Worm (Caenorhabditis elegans) whole organism, late embryonic: ENCODE results near the gene C29F7.1.

Experiments used
- ceh-31 ChIP-seq: sonication (generic microtip); optimal IDR thresholded peaks from 2 replicates; lab custom pipeline; 2016; ENCODE audit warnings: missing genetic modification characterization, missing compliant biosample characterization
- ceh-45 ChIP-seq: fragments of 200-800 bp; sonication (Bioruptor generic); IDR thresholded peaks from 2 replicates; pipeline ENCODE4 v1.3.6; 2022; ENCODE audit warnings: missing genetic modification reagents, missing genetic modification characterization, missing compliant biosample characterization
- ceh-9 ChIP-seq: sonication (generic microtip); optimal IDR thresholded peaks from 2 replicates; lab custom pipeline; 2016; ENCODE audit warnings: mild to moderate bottlenecking, missing genetic modification characterization, inconsistent platforms, missing compliant biosample characterization
- elt-2 ChIP-seq: sonication (generic microtip); optimal IDR thresholded peaks from 2 replicates; lab custom pipeline; 2016; ENCODE audit warnings: missing genetic modification reagents, missing genetic modification characterization, missing compliant biosample characterization
- fkh-10 ChIP-seq: fragments of 150-350 bp; optimal IDR thresholded peaks from 2 replicates; lab custom pipeline; 2014; ENCODE audit warnings: missing biosample characterization, missing genetic modification reagents, missing genetic modification characterization
- gmeb-2 ChIP-seq: sonication (generic microtip); optimal IDR thresholded peaks from 2 replicates; lab custom pipeline; 2016; ENCODE audit warnings: missing genetic modification characterization, inconsistent platforms, missing compliant biosample characterization
- hlh-30 ChIP-seq: sonication (generic microtip); optimal IDR thresholded peaks from 2 replicates; lab custom pipeline; 2017; ENCODE audit warnings: antibody characterized with exemption, missing genetic modification characterization, missing compliant biosample characterization; ENCODE audit not compliant: insufficient read depth
- mec-3 ChIP-seq: sonication (generic microtip); optimal IDR thresholded peaks from 2 replicates; lab custom pipeline; 2016; ENCODE audit warnings: borderline replicate concordance, missing genetic modification characterization, missing compliant biosample characterization
- nhr-11 ChIP-seq: fragments of 150-350 bp; optimal IDR thresholded peaks from 2 replicates; lab custom pipeline; 2014; ENCODE audit warnings: missing biosample characterization, missing genetic modification characterization
- pqm-1 ChIP-seq: sonication (generic microtip); optimal IDR thresholded peaks from 2 replicates; lab custom pipeline; 2016; ENCODE audit warnings: missing genetic modification characterization, missing compliant biosample characterization
- unc-3 ChIP-seq, 2 experiments: fragments of 200-800 bp in 1 of 2; sonication (Bioruptor generic) in 1 of 2; sonication (generic microtip) in 1 of 2; conservative IDR thresholded peaks in 1 of 2; optimal IDR thresholded peaks in 1 of 2; 2 replicates each; pipeline versions ENCODE4 v1.3.6 to Lab custom; 2016 to 2022; ENCODE audit warnings: missing compliant biosample characterization in 2 of 2, missing genetic modification characterization in 2 of 2, missing genetic modification reagents in 1 of 2
- unc-55 ChIP-seq: sonication (generic microtip); optimal IDR thresholded peaks from 2 replicates; lab custom pipeline; 2017; ENCODE audit warnings: missing biosample characterization, missing genetic modification reagents, missing genetic modification characterization

DNA sequence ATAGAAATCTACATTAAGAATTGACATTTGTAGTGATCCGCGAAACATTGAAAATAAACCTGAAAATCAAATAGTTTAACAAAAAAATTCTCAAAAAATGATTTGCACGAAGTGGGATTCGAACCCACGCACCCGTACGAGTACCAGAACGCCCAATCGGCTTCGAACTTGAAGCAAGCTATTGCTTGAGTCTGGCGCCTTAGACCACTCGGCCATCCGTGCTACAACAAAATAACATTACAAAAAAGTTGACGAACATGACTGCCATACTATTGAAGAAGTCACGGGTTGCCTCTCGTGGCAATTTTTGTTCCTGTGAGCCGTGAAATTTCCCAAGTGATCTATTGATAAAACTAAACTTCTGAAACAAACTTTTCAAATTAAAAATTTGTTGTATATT is 33.5 kb downstream of the C29F7.1 start:
- no peak for TF ChIP-seq elt-2 (tag; lab: Kevin White, UChicago)
- no peak for TF ChIP-seq mec-3 (tag; lab: Kevin White, UChicago)
- TF ChIP-seq pqm-1 (tag; lab: Kevin White, UChicago) = no peak
- no peak for TF ChIP-seq fkh-10 (GFP tag; lab: Kevin White, UChicago)
- TF ChIP-seq nhr-11 (tag; lab: Kevin White, UChicago) = no peak
- no peak for TF ChIP-seq unc-55 (GFP tag; lab: Kevin White, UChicago)
- TF ChIP-seq hlh-30 (tag; lab: Kevin White, UChicago) = no peak
- no peak for TF ChIP-seq ceh-31 (tag; lab: Kevin White, UChicago)
- TF ChIP-seq ceh-9 (tag; lab: Kevin White, UChicago) = no peak
- TF ChIP-seq ceh-45 (GFP tag; lab: Robert Waterston, UW) = no peak
- no peak for TF ChIP-seq gmeb-2
- no peak for TF ChIP-seq unc-3 (GFP tag; conservative IDR thresholded peaks at IDR 0.05; lab: Robert Waterston, UW)
- TF ChIP-seq unc-3 (tag; optimal IDR thresholded peaks at IDR 0.05; lab: Kevin White, UChicago) = no peak
